Worm (Caenorhabditis elegans): ENCODE results near the gene srh-60.

- TF ChIP-seq T23F11.4 (GFP tag; optimal IDR thresholded peaks at IDR 0.05) (no peak), che-1 (tag; optimal IDR thresholded peaks at IDR 0.05) (no peak), pag-3 (tag; optimal IDR thresholded peaks at IDR 0.05; ENCODE audit: borderline replicate concordance) (no peak), elt-2 (tag; optimal IDR thresholded peaks at IDR 0.05) (no peak), ceh-18 (tag; optimal IDR thresholded peaks at IDR 0.05) (no peak)
Measured at ce11 chrII:3604578-3604977, 21.1 kb downstream of the srh-60 start.
